Worm (Caenorhabditis elegans) whole organism, young adult: ENCODE measurements around the gene dnj-26.

ENCODE experiments used
- B0261.1 ChIP-seq: sonication (generic microtip); optimal IDR thresholded peaks from 2 replicates; lab custom pipeline; 2016; ENCODE audit warnings: mild to moderate bottlenecking, missing genetic modification characterization, moderate library complexity, missing compliant biosample characterization
- C06A6.2 ChIP-seq: fragments of 200-800 bp; sonication (Bioruptor generic); conservative IDR thresholded peaks from 2 replicates; pipeline ENCODE4 v1.3.6; 2022; ENCODE audit warnings: missing genetic modification characterization, missing compliant biosample characterization
- D2030.7 ChIP-seq: fragments of 200-800 bp; sonication (Bioruptor generic); IDR thresholded peaks from 2 replicates; pipeline ENCODE4 v1.3.6; 2022; ENCODE audit warnings: missing genetic modification reagents, missing genetic modification characterization, missing compliant biosample characterization
- F33H1.4 ChIP-seq: fragments of 200-800 bp; sonication (Bioruptor generic); IDR thresholded peaks from 2 replicates; pipeline ENCODE4 v1.3.6; 2022; ENCODE audit warnings: missing genetic modification reagents, missing genetic modification characterization, missing compliant biosample characterization
- F57C9.4 ChIP-seq: sonication (generic microtip); optimal IDR thresholded peaks from 2 replicates; lab custom pipeline; 2017; ENCODE audit warnings: mild to moderate bottlenecking, missing genetic modification characterization, missing compliant biosample characterization
- K12H6.12 ChIP-seq: fragments of 200-800 bp; sonication (Bioruptor generic); optimal IDR thresholded peaks from 2 replicates; lab custom pipeline; 2018; ENCODE audit warnings: mild to moderate bottlenecking, missing genetic modification characterization, missing compliant biosample characterization
- Y95B8A.8 ChIP-seq: fragments of 200-800 bp; sonication (Bioruptor generic); IDR thresholded peaks from 2 replicates; pipeline ENCODE4 v1.3.6; 2022; ENCODE audit warnings: missing genetic modification reagents, missing genetic modification characterization, missing compliant biosample characterization
- ZK185.1 ChIP-seq: sonication (generic microtip); optimal IDR thresholded peaks from 2 replicates; lab custom pipeline; 2016; ENCODE audit warnings: mild to moderate bottlenecking, missing genetic modification characterization, missing compliant biosample characterization; ENCODE audit not compliant: poor library complexity, severe bottlenecking
- aptf-2 ChIP-seq: fragments of 200-800 bp; sonication (Bioruptor generic); conservative IDR thresholded peaks from 2 replicates; pipeline ENCODE4 v1.3.6; 2022; ENCODE audit warnings: missing genetic modification reagents, missing genetic modification characterization, missing compliant biosample characterization
- bed-2 ChIP-seq: fragments of 200-800 bp; sonication (Bioruptor generic); IDR thresholded peaks from 2 replicates; pipeline ENCODE4 v1.3.6; 2022; ENCODE audit warnings: missing genetic modification reagents, missing genetic modification characterization, missing compliant biosample characterization
- cebp-2 ChIP-seq: fragments of 200-800 bp; sonication (Bioruptor generic); IDR thresholded peaks from 2 replicates; pipeline ENCODE4 v1.3.6; 2022; ENCODE audit warnings: missing genetic modification characterization, missing compliant biosample characterization
- ceh-27 ChIP-seq: fragments of 200-800 bp; sonication (Bioruptor generic); optimal IDR thresholded peaks from 2 replicates; lab custom pipeline; 2018; ENCODE audit warnings: mild to moderate bottlenecking, missing genetic modification characterization, moderate library complexity, missing compliant biosample characterization
- ceh-40 ChIP-seq: fragments of 200-800 bp; sonication (Bioruptor generic); IDR thresholded peaks from 2 replicates; pipeline ENCODE4 v1.3.6; 2022; ENCODE audit warnings: missing genetic modification characterization, missing compliant biosample characterization
- dox-1 ChIP-seq: fragments of 200-800 bp; sonication (Bioruptor generic); IDR thresholded peaks from 2 replicates; pipeline ENCODE4 v1.3.6; 2022; ENCODE audit warnings: missing genetic modification reagents, missing genetic modification characterization, missing compliant biosample characterization
- efl-1 ChIP-seq: fragments of 150-350 bp; optimal IDR thresholded peaks from 2 replicates; lab custom pipeline; 2014; ENCODE audit warnings: missing biosample characterization, missing genetic modification reagents, missing genetic modification characterization
- egrh-3 ChIP-seq: fragments of 200-800 bp; sonication (Bioruptor generic); IDR thresholded peaks from 2 replicates; pipeline ENCODE4 v1.3.6; 2022; ENCODE audit warnings: missing genetic modification reagents, missing genetic modification characterization, missing compliant biosample characterization
- let-607 ChIP-seq, 2 experiments: fragments of 200-800 bp in 1 of 2; sonication (Bioruptor generic) in 1 of 2; sonication (generic microtip) in 1 of 2; optimal IDR thresholded peaks; 2 replicates each; lab custom pipeline; 2016 to 2018; ENCODE audit warnings: mild to moderate bottlenecking in 2 of 2, missing compliant biosample characterization in 2 of 2, missing genetic modification characterization in 2 of 2, moderate library complexity in 2 of 2, missing genotype in 1 of 2
- lin-54 ChIP-seq: fragments of 200-800 bp; sonication (Bioruptor generic); optimal IDR thresholded peaks from 2 replicates; lab custom pipeline; 2018; ENCODE audit warnings: mild to moderate bottlenecking, missing genetic modification characterization, missing compliant biosample characterization
- lir-1 ChIP-seq: fragments of 200-800 bp; sonication (Bioruptor generic); conservative IDR thresholded peaks from 2 replicates; pipeline ENCODE4 v1.3.6; 2022; ENCODE audit warnings: missing genetic modification reagents, missing genetic modification characterization, missing compliant biosample characterization
- lsl-1 ChIP-seq: fragments of 200-800 bp; sonication (Bioruptor generic); optimal IDR thresholded peaks from 2 replicates; lab custom pipeline; 2018; ENCODE audit warnings: mild to moderate bottlenecking, missing genetic modification characterization, moderate library complexity, missing compliant biosample characterization
- madf-10 ChIP-seq: sonication (generic microtip); optimal IDR thresholded peaks from 2 replicates; lab custom pipeline; 2016; ENCODE audit warnings: mild to moderate bottlenecking, missing genetic modification characterization, missing compliant biosample characterization
- madf-6 ChIP-seq: fragments of 200-800 bp; sonication (Bioruptor generic); IDR thresholded peaks from 2 replicates; pipeline ENCODE4 v1.3.6; 2022; ENCODE audit warnings: missing genetic modification reagents, missing genetic modification characterization, missing compliant biosample characterization
- madf-8 ChIP-seq: fragments of 200-800 bp; sonication (Bioruptor generic); conservative IDR thresholded peaks from 2 replicates; pipeline ENCODE4 v1.3.6; 2022; ENCODE audit warnings: missing genetic modification reagents, missing genetic modification characterization, missing compliant biosample characterization
- mcd-1 ChIP-seq: fragments of 200-800 bp; sonication (Bioruptor generic); IDR thresholded peaks from 2 replicates; pipeline ENCODE4 v1.3.6; 2022; ENCODE audit warnings: missing genetic modification reagents, missing genetic modification characterization, missing compliant biosample characterization
- mxl-1 ChIP-seq: sonication (generic microtip); optimal IDR thresholded peaks from 2 replicates; lab custom pipeline; 2016; ENCODE audit warnings: missing genetic modification characterization, missing compliant biosample characterization
- nhr-80 ChIP-seq: sonication (generic microtip); optimal IDR thresholded peaks from 2 replicates; lab custom pipeline; 2016; ENCODE audit warnings: missing genetic modification characterization, missing compliant biosample characterization
- pbrm-1 ChIP-seq: fragments of 200-800 bp; sonication (Bioruptor generic); IDR thresholded peaks from 2 replicates; pipeline ENCODE4 v1.3.6; 2022; ENCODE audit warnings: missing genetic modification reagents, missing genetic modification characterization, missing compliant biosample characterization
- snpc-1.3 ChIP-seq: sonication (generic microtip); optimal IDR thresholded peaks from 2 replicates; lab custom pipeline; 2017; ENCODE audit warnings: missing genetic modification characterization, mild to moderate bottlenecking, missing compliant biosample characterization, antibody characterized with exemption, moderate library complexity, missing genotype, missing genetic modification reagents; ENCODE audit not compliant: insufficient read depth
- snpc-4 ChIP-seq, 5 experiments: fragments of 150-350 bp in 1 of 5; sonication (generic microtip) in 4 of 5; optimal IDR thresholded peaks; 2 replicates each; lab custom pipeline; 2014 to 2018; ENCODE audit warnings: missing genetic modification characterization in 5 of 5, missing biosample characterization in 3 of 5, antibody characterized with exemption in 2 of 5, mild to moderate bottlenecking in 2 of 5, missing compliant biosample characterization in 2 of 5, missing genotype in 2 of 5, moderate library complexity in 2 of 5, missing genetic modification reagents in 1 of 5
- xnd-1 ChIP-seq: sonication (generic microtip); optimal IDR thresholded peaks from 2 replicates; lab custom pipeline; 2016; ENCODE audit warnings: missing genotype, missing genetic modification reagents, missing genetic modification characterization, missing compliant biosample characterization
- ztf-18 ChIP-seq: sonication (generic microtip); optimal IDR thresholded peaks from 2 replicates; lab custom pipeline; 2016; ENCODE audit warnings: missing genotype, mild to moderate bottlenecking, missing genetic modification characterization, missing compliant biosample characterization
- ztf-28 ChIP-seq: fragments of 200-800 bp; sonication (Bioruptor generic); IDR thresholded peaks from 2 replicates; pipeline ENCODE4 v1.3.6; 2022; ENCODE audit warnings: missing genetic modification reagents, missing genetic modification characterization, missing compliant biosample characterization

Gene dnj-26

DNA sequence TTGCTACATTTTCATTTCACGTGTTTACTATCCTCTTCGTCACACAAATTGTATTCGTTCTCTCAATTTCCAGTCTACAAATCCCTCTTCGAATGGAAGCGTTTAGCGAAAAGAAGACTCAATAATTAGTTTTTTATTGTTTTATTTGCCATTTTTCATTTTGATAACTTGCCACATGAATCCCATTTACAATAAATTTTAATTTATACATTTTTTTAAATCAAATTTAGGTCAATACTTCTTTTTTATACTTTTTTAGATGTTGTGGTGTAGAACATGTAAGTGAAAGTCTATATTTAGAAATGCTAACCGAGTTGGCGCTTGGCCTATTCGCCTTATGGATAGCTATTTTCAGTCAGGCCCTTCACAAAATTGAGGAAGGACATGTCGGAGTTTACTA lies 35.1 kb upstream of the dnj-26 start, which contains the start of gene erl-1 (continued):
- TF ChIP-seq mcd-1 (no peak), lir-1 (no peak)

- TF ChIP-seq dox-1 (GFP tag; lab: Robert Waterston, UW) (no peak), F57C9.4 (tag; lab: Kevin White, UChicago) (no peak), mxl-1 (tag; lab: Kevin White, UChicago) (no peak), snpc-1.3 (tag; lab: Kevin White, UChicago) (no peak), cebp-2 (GFP tag; lab: Robert Waterston, UW) (no peak), ZK185.1 (tag; lab: Kevin White, UChicago) (no peak)
Observed at ce11 chrIV:12282873-12283272, 30.4 kb upstream of the dnj-26 start, which contains the start of gene hpo-12. Gene hpo-12 (plus strand): TSS chrIV:12283173.

ce11 chrIV:12282157-12282789 lies 29.8 kb upstream of the dnj-26 start, which contains the start of the genes C42C1.12 and C42C1.19:
Gene C42C1.12 (minus strand): TSS chrIV:12282207.
Gene C42C1.19 (plus strand): TSS chrIV:12282739.
- 0 out of 2 replicates have a peak, but pooled peaks have one; percentile 24 for TF ChIP-seq F33H1.4 (GFP tag; lab: Robert Waterston, UW)
- TF ChIP-seq lin-54 (GFP tag; lab: Kevin White, UChicago), result no peak

DNA sequence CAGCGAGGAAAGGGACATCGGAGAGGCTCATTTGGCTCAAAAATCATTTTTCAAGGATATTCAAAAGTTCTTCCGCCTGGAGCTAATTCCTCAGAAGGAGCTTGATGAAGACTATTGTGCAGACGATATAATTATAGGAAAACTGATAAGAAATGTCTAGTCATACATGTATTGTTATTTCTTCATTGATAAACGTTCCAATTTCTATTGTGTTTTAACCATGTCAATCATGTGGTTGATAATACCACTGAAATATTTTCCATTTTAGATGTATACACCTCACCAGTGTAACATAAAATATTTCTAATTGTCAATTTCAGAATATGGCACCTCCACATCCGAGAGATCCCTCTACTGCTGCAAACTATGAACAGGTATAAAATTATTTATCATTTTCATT lies 26.9 kb upstream of the dnj-26 start, which contains the start of gene ltah-1.1:
Gene ltah-1.1 (plus strand): TSS at position 283 of the 400 bp plus-strand sequence.
- TF ChIP-seq bed-2 (GFP tag; lab: Robert Waterston, UW), result no peak
- no peak for TF ChIP-seq ceh-40 (GFP tag; lab: Robert Waterston, UW)
- TF ChIP-seq madf-10, result no peak
- peak; percentile 2 to 23 for TF ChIP-seq let-607 (tag; optimal IDR thresholded peaks at IDR 0.05; lab: Kevin White, UChicago)
- TF ChIP-seq aptf-2 (GFP tag; lab: Robert Waterston, UW), result no peak
- peak; percentile 55 for TF ChIP-seq nhr-80 (tag; lab: Kevin White, UChicago)
- no peak for TF ChIP-seq Y95B8A.8 (GFP tag; lab: Robert Waterston, UW)
- TF ChIP-seq xnd-1 (tag; lab: Kevin White, UChicago), result no peak
- TF ChIP-seq B0261.1 (tag; lab: Kevin White, UChicago), result no peak
- TF ChIP-seq ztf-28 (GFP tag; lab: Robert Waterston, UW), result no peak
- TF ChIP-seq mcd-1, result no peak
- no peak for TF ChIP-seq lir-1
- no peak for TF ChIP-seq egrh-3 (GFP tag; lab: Robert Waterston, UW)
- TF ChIP-seq efl-1 (GFP tag; lab: Kevin White, UChicago), result no peak
- TF ChIP-seq C06A6.2 (GFP tag; lab: Robert Waterston, UW), result no peak
- TF ChIP-seq, all 124 proteins: peak for 2

DNA sequence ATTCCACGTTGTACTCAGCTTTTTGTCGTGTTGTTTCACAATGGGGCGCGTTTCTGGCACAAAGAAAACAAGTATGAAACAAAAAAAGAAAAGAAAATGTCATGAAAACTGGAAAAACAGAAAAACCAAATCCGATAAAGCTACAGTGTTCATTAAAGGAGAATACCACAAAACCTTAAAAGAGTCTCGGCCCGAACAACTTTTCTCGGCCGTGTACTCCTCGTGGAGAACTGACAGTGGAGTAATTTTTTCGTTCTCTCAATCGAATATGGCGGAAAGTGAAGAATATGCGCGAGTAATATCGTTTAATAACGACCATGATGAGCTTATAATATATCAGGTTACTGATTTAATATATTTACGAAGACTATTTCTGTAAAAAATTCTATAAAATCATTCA lies 26.0 kb upstream of the dnj-26 start, which contains the start of the genes tag-335 and vkmt-1:
Gene tag-335 (minus strand): TSS at position 88 of the 400 bp plus-strand sequence.
Gene vkmt-1 (plus strand): TSS at position 219 of the 400 bp plus-strand sequence.
- TF ChIP-seq let-607 (tag; optimal IDR thresholded peaks at IDR 0.05; lab: Kevin White, UChicago) (peak in 1 of 2 experiments; percentile 16), madf-6 (peak; percentile 68; the same call in 1 of the 2 replicates), xnd-1 (tag; lab: Kevin White, UChicago) (peak; percentile 48), K12H6.12 (tag; lab: Kevin White, UChicago) (no peak), D2030.7 (GFP tag; lab: Robert Waterston, UW) (0 out of 2 replicates have a peak, but pooled peaks have one; percentile 36), snpc-4 (GFP tag; optimal IDR thresholded peaks at IDR 0.05; lab: Kevin White, UChicago) (no peak), snpc-4 (tag; optimal IDR thresholded peaks at IDR 0.05; lab: Kevin White, UChicago) (peak in 1 of 4 experiments; percentile 21), snpc-1.3 (tag; lab: Kevin White, UChicago) (peak; percentile 24), ceh-27 (GFP tag; lab: Kevin White, UChicago) (no peak), F33H1.4 (GFP tag; lab: Robert Waterston, UW) (peak; percentile 77), ztf-18 (no peak), lsl-1 (GFP tag; lab: Kevin White, UChicago) (peak; percentile 74), madf-8 (GFP tag; lab: Robert Waterston, UW) (peak; percentile 11; the same call in 1 of the 2 replicates), pbrm-1 (GFP tag; lab: Robert Waterston, UW) (no peak), mcd-1 (no peak), dox-1 (GFP tag; lab: Robert Waterston, UW) (0 out of 2 replicates have a peak, but pooled peaks have one; percentile 17)
- TF ChIP-seq, all 124 proteins: peak for 10
